Worm (Caenorhabditis elegans): ENCODE measurements around the gene F53H4.2.

- TF ChIP-seq nhr-11 (tag; optimal IDR thresholded peaks at IDR 0.05) = no peak
- TF ChIP-seq elt-3 (tag; optimal IDR thresholded peaks at IDR 0.05) = no peak
- TF ChIP-seq ztf-4 (tag; optimal IDR thresholded peaks at IDR 0.05) = no peak
- TF ChIP-seq snpc-4 (tag; optimal IDR thresholded peaks at IDR 0.05) = no peak
- no peak for TF ChIP-seq unc-62 (GFP tag; optimal IDR thresholded peaks at IDR 0.05)
- TF ChIP-seq egl-27 (tag; optimal IDR thresholded peaks at IDR 0.05) = no peak
- no peak for TF ChIP-seq ama-1 (optimal IDR thresholded peaks at IDR 0.05)
- TF ChIP-seq mdl-1 (tag; optimal IDR thresholded peaks at IDR 0.05) = no peak
- TF ChIP-seq ztf-11 (tag; optimal IDR thresholded peaks at IDR 0.05) = no peak
These were observed 34.8 kb upstream of the F53H4.2 start, which contains the start of gene Y7A5A.8 for ce11 chrX:15822197-15822596.
